Fruit fly (Drosophila melanogaster) ovary, adult (tissue): ENCODE results near the gene dj.

Experiments
- CG17801 ChIP-seq: fragments of 200-800 bp; optimal IDR thresholded peaks from 2 replicates; lab custom pipeline; 2019; ENCODE audit warnings: missing biosample characterization, mild to moderate bottlenecking, missing genetic modification characterization, moderate library complexity; ENCODE audit not compliant: partially characterized antibody

Gene dj

DNA sequence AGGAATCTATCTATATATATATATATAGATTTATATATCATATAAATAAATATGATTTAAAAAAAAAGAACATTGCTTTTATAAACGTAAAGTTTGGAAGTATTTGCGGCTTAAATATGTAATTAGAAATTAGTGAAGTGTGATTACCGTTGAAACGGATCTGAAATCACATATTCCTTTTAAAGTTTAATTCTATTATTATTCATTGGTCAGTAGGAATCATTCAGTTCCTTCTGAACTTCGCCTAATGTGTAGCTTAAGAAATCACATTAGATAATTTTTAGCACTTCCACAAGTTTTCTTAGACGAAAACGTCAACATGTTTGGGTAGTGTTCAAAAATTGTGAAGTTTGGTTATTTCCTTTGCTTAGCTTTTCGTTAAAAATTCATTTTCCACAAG, 1.4 kb downstream of the dj start, which contains the start of gene djl:
Gene djl (plus strand): TSS at position 301 of the 400 bp plus-strand sequence.
- no peak for TF ChIP-seq CG17801 (GFP tag; lab: Kevin White, UChicago)

DNA sequence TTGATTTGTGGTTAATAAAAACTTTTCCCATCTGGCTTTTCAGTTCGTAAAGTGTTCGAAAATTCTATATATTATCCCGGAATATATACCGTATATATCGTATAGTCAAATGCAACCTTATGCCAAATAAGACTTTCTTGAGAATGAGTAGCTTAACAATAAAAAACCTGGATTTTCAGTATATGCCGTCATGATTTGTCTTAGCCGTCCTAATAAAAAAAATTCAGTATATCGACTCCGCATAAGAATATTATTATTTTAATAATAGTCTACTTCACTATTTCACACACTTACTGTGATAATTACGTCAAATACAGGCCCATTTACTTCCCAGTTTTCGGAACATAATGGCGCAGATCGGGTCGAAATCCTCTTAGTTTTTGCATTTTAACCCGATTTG, 2.8 kb downstream of the dj start, which contains the start of gene Mst84B:
Gene Mst84B (plus strand): TSS at position 301 of the 400 bp plus-strand sequence.
- TF ChIP-seq CG17801 (GFP tag; lab: Kevin White, UChicago) = no peak

dm6 chr3R:7066267-7066666, 7.2 kb downstream of the dj start:
- no peak for TF ChIP-seq CG17801 (GFP tag; lab: Kevin White, UChicago)

- TF ChIP-seq CG17801 (GFP tag; lab: Kevin White, UChicago) = peak; percentile 87
Observed at dm6 chr3R:7067092-7067491, 8.0 kb downstream of the dj start, which contains the start of the genes CG1105 and CG1965. Gene CG1105 (minus strand): TSS chr3R:7067136. Gene CG1965 (plus strand): TSS chr3R:7067401.

DNA sequence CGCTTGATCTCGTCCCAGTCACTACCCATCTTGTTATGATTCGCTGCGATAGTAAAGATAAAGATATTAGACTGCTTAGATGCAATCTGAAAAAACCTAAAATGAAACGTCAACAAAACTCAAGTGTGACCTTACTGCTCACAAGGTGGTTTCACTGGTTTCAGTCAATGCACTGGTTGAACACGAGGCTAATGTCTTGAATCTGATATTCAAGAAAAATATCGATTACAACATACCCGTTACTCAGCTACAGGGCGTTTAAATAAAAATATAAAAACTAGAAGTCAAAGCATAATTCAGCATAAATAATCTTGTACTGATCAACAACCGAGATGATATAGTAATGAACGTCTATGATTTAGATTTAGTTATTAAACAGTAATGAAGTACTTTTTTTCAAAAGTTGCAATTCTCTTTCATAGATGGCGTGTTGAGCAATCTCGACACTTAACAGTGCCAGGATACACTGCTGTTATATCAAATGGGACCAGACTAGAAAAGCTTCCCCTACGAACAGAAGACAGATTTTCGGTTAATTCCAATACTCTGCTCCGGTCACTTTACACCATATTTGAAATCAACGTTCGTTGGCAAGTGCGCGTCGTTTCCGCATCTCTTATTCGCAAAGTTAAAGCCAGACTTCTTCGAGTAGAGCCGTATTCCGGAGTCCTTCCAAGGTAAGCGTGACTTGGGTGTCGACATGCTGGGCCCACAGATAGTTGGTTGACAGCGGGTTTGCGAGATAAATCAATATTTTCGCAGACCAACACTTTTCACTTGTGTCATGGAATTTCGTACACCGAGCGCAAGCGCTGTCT, 15.4 kb downstream of the dj start, which contains the start of the genes Ufl1 and CG1943:
Gene Ufl1 (minus strand): TSS at position 156 of the 818 bp plus-strand sequence.
Gene CG1943 (plus strand): TSS at position 563 of the 818 bp plus-strand sequence.
- TF ChIP-seq CG17801 (GFP tag; lab: Kevin White, UChicago) = peak; percentile 41

DNA sequence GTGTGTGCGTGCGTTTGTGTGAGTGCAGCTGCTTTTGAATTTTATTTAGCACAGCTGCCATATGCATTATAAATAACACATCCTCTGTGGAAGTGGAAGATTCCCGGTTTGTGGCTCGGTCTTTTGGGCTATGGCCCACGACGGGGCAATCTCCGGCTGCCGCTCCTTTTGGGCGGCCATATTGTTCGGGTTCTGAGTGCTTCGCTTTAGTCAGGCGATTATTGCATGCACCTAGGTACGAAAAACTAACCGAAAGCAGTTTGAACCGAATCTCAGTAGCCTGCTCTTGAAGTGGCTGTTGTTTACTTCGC, 16.0 kb downstream of the dj start:
- TF ChIP-seq CG17801 (GFP tag; lab: Kevin White, UChicago) = no peak

- peak; percentile 89 for TF ChIP-seq CG17801 (GFP tag; lab: Kevin White, UChicago)
Observed at dm6 chr3R:7075712-7076183, 16.6 kb downstream of the dj start.

DNA sequence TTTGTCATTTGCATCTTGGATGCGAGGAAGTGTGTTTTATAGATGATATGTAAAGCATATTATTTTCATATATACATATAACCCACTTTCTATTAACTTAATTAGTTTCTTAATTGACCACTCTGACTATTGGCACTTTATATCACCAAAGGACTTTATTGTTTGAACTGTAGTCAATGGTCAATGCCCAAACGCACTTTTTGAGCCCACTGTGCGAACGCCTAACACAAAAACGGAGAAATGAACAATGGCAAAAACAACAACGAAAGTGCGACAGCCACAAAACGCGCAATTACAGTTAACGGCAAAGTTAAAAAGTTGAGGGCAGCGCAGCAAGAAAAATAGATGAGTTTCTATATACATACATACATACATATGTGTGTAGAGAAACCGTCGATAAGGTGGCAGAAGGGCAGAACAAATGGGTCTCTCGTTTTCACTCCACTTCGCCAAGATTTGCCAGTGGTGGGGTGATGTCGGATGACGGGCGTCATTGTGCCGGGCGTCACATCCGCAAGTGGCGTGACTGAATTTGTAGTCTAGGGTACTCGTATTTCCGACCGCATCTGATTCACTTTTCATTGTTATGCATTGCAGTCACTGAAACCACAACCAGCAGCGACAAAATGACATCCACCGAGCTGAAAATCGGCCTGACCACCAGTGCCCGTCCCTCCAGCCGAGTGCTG, 17.3 kb downstream of the dj start:
- peak; percentile 94 for TF ChIP-seq CG17801 (GFP tag; lab: Kevin White, UChicago)

DNA sequence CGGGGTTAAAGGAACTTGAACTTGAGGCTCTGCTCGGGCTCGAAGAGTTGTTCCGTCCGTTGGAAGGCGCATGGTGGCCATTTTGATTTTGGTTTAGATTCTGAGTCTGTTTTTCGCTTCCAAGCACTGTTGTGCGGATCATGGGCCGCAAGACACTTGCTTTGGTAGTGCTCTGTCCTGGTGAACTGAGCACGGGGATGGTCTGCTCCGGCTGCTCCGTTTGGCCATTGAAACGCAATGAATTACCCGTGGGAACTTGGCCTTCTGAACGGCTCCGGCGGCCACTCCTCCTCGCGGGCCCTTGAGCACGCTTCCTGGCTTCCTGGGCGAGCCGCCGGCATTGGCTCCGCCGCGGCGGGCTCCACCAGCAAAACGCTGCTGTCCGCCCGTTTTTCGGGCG, 20.6 kb downstream of the dj start:
- TF ChIP-seq CG17801 (GFP tag; lab: Kevin White, UChicago) = no peak

DNA sequence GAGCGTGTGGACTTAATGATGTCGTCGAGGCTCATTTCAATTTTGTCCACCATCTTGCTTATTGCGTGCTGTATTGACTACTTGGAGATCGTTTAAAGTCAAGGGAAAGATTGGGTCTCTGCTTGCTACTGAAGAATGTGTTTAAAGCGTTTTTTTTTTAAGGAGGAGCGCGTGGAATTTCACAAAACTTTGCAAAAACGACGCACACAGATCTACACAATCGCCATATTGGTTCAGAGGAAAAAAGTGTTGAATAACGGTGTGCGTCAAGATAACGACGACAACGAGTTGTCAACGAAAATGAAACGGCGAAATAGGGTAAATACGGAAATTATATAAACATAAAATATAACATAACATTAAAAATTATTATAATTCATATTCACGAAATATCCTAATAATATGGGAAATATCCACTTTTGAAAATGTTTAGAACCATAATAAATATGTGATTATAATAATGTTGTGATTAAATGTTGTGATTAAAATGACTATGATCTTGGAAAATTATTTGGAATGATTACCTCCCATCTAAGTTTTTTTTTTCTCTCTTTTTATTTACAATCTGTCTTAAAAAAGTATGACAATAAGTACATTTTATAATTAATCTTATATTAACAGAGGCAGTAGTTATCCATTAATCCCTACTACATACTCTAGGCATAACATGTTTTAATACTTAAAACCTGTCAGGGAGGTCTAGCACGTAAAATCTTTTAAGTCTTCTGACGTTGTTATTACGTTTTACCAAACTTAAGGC, 21.2 kb downstream of the dj start, which contains the start of gene Ref1:
Gene Ref1 (minus strand): TSS at position 231 of the 760 bp plus-strand sequence.
- TF ChIP-seq CG17801 (GFP tag; lab: Kevin White, UChicago) = no peak

DNA sequence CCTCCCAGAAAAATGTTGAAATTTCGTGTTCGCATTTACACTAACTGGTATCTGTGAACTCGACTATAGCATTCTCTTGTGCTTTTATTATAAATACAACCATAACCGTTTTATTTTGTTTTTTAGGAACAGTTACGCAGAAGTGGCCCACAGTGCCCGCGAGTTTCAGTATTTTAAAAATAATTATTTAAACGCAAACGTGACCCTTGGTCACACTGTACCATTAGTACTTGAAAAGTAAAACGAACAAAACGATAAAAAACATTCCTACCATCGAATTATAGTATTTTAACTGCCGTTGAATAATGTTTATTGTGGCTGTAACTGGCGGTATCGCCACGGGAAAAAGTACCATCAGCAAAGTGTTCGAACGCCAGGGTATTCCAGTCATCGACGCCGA, 22.9 kb downstream of the dj start, which contains the start of gene Dpck:
Gene Dpck (plus strand): TSS at position 211 of the 400 bp plus-strand sequence.
- TF ChIP-seq CG17801 (GFP tag; lab: Kevin White, UChicago) = peak; percentile 80

DNA sequence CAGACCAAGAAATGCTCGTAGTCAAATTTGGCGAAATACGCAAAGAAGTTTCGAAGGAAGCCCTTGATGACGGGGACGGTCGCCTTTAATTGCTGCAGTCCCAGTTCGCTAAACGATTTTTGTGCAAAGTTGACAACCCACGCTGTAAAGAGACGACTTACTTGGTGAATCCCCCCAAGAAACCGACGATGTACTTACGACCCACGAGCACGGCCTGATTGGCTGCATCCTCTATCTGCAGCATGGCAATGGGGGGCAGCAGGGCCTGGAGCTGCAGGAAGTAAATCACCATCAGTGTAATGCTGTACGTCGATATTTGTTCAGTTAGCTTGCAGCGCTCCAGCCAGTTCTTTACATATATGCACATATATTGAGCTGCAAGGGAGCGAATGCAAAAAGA, 24.6 kb downstream of the dj start:
- TF ChIP-seq CG17801 (GFP tag; lab: Kevin White, UChicago) = no peak

DNA sequence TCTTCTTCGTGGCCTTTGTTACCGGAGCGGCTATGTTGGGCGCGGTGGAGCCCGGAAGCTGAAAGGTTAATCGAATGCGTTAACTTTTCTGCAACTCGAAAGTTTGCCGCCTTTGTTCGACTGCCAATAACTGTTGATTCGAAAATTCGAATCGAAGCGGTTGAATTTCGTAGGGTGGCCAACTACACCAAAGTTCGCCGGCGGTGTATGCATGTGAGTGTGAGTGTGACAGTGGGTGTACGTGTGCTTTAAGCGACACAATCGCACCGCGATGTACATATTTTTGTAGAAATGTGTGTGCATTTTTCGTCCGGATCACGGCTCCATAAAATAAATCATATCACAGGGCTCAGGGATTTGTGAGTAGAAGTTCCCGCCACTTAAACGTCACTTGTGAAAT, 26.3 kb downstream of the dj start:
- TF ChIP-seq CG17801 (GFP tag; lab: Kevin White, UChicago) = no peak

DNA sequence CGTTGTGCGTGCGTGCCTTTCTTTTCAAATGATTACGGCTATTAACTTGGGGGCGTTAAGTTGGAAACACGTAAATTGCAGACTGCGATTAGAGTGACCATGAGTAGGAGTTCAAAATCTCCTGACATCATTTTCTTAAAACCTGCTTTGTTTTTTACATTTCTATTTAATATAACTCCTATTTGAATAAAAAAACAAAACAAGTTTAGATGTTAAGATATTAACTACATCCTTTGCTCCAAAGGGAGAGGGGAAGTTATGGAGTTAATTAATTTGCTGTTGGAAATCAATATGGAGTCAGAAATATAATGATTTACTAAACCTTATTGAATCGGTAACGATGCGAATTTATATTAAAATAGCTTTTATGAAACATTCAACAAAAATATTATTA, 26.9 kb downstream of the dj start, which contains the start of gene Tailor:
Gene Tailor (minus strand): TSS at position 101 of the 394 bp plus-strand sequence.
- no peak for TF ChIP-seq CG17801 (GFP tag; lab: Kevin White, UChicago)
